Fruit fly (Drosophila melanogaster): Measurements from ENCODE around the gene CG4287.

- TF ChIP-seq CG8478 (optimal IDR thresholded peaks at IDR 0.05): no peak
- TF ChIP-seq Dll (optimal IDR thresholded peaks at IDR 0.05): no peak
- no peak for TF ChIP-seq psq (optimal IDR thresholded peaks at IDR 0.05)
Measured at dm6 chr3R:15973488-15973975, 9.9 kb upstream of the CG4287 start.
